Worm (Caenorhabditis elegans): ENCODE measurements around the gene Y67A10A.11.

Gene Y67A10A.11

ce11 chrIV:14350651-14351050 lies 10.9 kb downstream of the Y67A10A.11 start, which contains the start of gene oac-56:
TSS of gene oac-56 (minus strand) at chrIV:14350751.
- TF ChIP-seq elt-1 (tag; optimal IDR thresholded peaks at IDR 0.05) (no peak), unc-39 (tag; optimal IDR thresholded peaks at IDR 0.05) (no peak), nhr-67 (tag; optimal IDR thresholded peaks at IDR 0.05) (no peak), nhr-76 (tag; optimal IDR thresholded peaks at IDR 0.05) (no peak), egl-5 (tag; optimal IDR thresholded peaks at IDR 0.05) (no peak), skn-1 (tag; optimal IDR thresholded peaks at IDR 0.05) (no peak), elt-3 (tag; optimal IDR thresholded peaks at IDR 0.05) (no peak), R02D3.7 (tag; optimal IDR thresholded peaks at IDR 0.05) (no peak), ama-1 (optimal IDR thresholded peaks at IDR 0.05) (no peak)

DNA sequence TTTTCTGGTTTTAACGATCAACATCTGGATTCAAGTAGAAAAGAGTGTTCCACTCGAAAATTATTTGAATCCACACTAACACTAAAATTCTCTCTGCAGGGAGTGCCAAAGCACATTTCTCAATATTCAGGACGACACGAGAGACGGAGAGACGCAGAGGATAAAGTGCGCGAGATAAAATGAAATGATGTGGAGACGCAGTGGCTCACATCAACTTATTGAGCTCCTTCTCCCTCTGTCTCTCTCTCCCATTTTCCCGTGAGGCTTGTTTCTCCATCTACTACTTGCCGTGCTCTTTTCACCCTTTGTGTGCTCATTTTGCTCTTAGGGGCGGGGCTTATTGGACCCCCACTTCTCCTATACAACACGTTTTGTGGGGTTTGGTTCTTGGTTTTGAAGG lies 16.4 kb downstream of the Y67A10A.11 start:
- no peak for TF ChIP-seq zag-1 (tag; optimal IDR thresholded peaks at IDR 0.05)
- no peak for TF ChIP-seq mml-1 (tag; optimal IDR thresholded peaks at IDR 0.05)
- TF ChIP-seq aly-2 (tag; optimal IDR thresholded peaks at IDR 0.05) = no peak
- no peak for TF ChIP-seq ztf-4 (tag; optimal IDR thresholded peaks at IDR 0.05)
- TF ChIP-seq unc-39 (tag; optimal IDR thresholded peaks at IDR 0.05) = no peak
- TF ChIP-seq eor-1 (tag; optimal IDR thresholded peaks at IDR 0.05) = no peak
- TF ChIP-seq lin-39 (tag; optimal IDR thresholded peaks at IDR 0.05) = peak; percentile 83
- TF ChIP-seq nhr-43 (tag; optimal IDR thresholded peaks at IDR 0.05; ENCODE audit: poor library complexity, severe bottlenecking) = no peak
- TF ChIP-seq nhr-23 (tag; optimal IDR thresholded peaks at IDR 0.05) = no peak
- TF ChIP-seq elt-3 (tag; optimal IDR thresholded peaks at IDR 0.05) = no peak
- peak; percentile 67 for TF ChIP-seq egl-5 (tag; optimal IDR thresholded peaks at IDR 0.05)
- no peak for TF ChIP-seq fos-1 (tag; optimal IDR thresholded peaks at IDR 0.05)
- TF ChIP-seq nfya-1 (tag; optimal IDR thresholded peaks at IDR 0.05; ENCODE audit: insufficient read depth) = peak; percentile 88
- TF ChIP-seq snpc-4 (tag; optimal IDR thresholded peaks at IDR 0.05) = peak; percentile 34
- TF ChIP-seq nhr-25 (tag; optimal IDR thresholded peaks at IDR 0.05) = no peak
- no peak for TF ChIP-seq elt-1 (tag; optimal IDR thresholded peaks at IDR 0.05)
- TF ChIP-seq unc-62 (GFP tag; optimal IDR thresholded peaks at IDR 0.05) = no peak
- peak; percentile 74 for TF ChIP-seq hmg-11 (tag; optimal IDR thresholded peaks at IDR 0.05)
- no peak for TF ChIP-seq pha-4 (tag; optimal IDR thresholded peaks at IDR 0.05)
- TF ChIP-seq nhr-12 (tag; optimal IDR thresholded peaks at IDR 0.05) = no peak
- TF ChIP-seq lin-15B (tag; optimal IDR thresholded peaks at IDR 0.05) = peak; percentile 14
- no peak for TF ChIP-seq nhr-67 (tag; optimal IDR thresholded peaks at IDR 0.05)
- no peak for TF ChIP-seq nhr-76 (tag; optimal IDR thresholded peaks at IDR 0.05)
- no peak for TF ChIP-seq nhr-237 (tag; optimal IDR thresholded peaks at IDR 0.05)
- TF ChIP-seq fkh-10 (GFP tag; optimal IDR thresholded peaks at IDR 0.05) = peak; percentile 86
- TF ChIP-seq ama-1 (optimal IDR thresholded peaks at IDR 0.05) = no peak
- TF ChIP-seq ceh-9 (tag; optimal IDR thresholded peaks at IDR 0.05) = no peak
- no peak for TF ChIP-seq sea-2 (GFP tag; optimal IDR thresholded peaks at IDR 0.05)
- no peak for TF ChIP-seq lsy-12 (tag; optimal IDR thresholded peaks at IDR 0.05)
- no peak for TF ChIP-seq ceh-16 (tag; optimal IDR thresholded peaks at IDR 0.05)
- no peak for TF ChIP-seq nhr-28 (tag; optimal IDR thresholded peaks at IDR 0.05)
- TF ChIP-seq ceh-28 (tag; optimal IDR thresholded peaks at IDR 0.05) = no peak

DNA sequence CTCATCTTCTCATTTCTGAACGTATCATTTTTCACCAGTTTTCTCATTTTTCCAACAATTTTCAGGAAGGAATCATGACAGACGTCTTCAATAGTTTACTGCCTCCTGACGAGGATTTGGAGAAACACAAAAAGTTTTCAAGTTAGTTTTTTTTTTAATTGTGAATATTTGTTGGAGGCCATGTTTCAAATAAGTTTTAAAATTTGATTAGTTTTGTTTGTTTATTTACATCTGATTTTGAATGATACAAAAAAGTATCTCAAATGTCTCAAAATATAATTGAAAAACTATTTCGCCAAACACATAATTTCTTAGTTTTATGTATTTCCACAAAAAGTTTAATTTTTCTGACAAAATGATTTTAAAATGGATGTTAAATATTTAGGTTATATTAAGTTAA lies 21.4 kb downstream of the Y67A10A.11 start, which contains the start of gene ssu-2:
Gene ssu-2, plus strand, starts transcription at position 59 of the 400 bp plus-strand sequence.
- TF ChIP-seq mdl-1 (tag; optimal IDR thresholded peaks at IDR 0.05) (no peak), sea-2 (GFP tag; optimal IDR thresholded peaks at IDR 0.05) (no peak)

DNA sequence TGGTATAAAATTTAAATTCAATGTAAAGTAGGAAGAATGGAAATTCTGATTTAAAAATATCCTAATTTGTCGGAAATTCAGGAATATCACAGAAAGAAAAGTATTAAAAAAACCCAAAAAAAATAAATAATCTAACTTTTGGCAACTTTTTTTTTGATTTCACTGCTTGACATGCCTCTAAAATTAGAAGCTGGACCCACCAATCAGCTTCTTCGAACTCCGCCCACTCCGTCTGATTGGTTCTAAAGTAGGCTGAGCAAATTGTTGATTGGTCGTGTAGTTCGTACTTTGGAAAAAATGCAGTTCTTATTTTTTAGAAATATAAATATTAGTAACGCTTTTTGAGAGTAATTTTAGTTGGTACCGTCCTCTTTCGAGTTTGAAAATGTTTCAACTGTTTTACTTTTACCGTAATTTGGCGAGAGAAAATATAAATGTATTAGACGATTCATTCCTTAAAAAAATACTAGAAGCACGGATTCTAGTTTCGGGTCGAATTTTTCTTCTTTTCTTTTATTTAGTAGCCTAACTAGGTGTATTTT lies 26.2 kb downstream of the Y67A10A.11 start:
- TF ChIP-seq nhr-12 (tag; optimal IDR thresholded peaks at IDR 0.05) = no peak
- peak; percentile 97 for TF ChIP-seq nfya-1 (tag; optimal IDR thresholded peaks at IDR 0.05; ENCODE audit: insufficient read depth)

DNA sequence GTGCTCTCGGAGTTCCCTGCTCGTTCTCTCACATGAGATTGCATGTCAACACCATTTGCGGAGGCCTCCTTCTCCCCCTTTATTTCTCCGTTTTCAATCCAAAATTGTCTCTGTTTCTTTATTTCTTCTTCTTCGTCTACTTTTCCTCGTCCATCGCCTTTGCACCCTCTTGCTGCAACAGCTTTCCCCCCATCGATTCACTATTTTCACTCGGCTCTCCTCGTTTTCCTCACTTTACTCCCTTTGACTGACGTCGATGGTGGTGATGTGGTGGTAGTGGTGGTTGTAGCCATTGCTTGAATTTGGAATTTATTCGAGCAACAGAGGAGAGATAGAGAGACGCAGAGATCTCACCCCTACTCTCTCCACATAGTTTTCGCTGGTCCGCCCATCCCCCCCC lies 31.9 kb downstream of the Y67A10A.11 start:
- TF ChIP-seq nfya-1 (tag; optimal IDR thresholded peaks at IDR 0.05; ENCODE audit: insufficient read depth) = peak; percentile 80
- TF ChIP-seq ZK546.5 (tag; optimal IDR thresholded peaks at IDR 0.05) = no peak
- TF ChIP-seq skn-1 (tag; optimal IDR thresholded peaks at IDR 0.05) = peak; percentile 22
- peak; percentile 5 for TF ChIP-seq ceh-82 (tag; optimal IDR thresholded peaks at IDR 0.05)
- TF ChIP-seq aly-2 (tag; optimal IDR thresholded peaks at IDR 0.05) = no peak
- TF ChIP-seq hmg-11 (tag; optimal IDR thresholded peaks at IDR 0.05) = peak; percentile 93
- TF ChIP-seq pha-4 (tag; optimal IDR thresholded peaks at IDR 0.05) = no peak
- TF ChIP-seq egl-27 (tag; optimal IDR thresholded peaks at IDR 0.05) = no peak
- peak; percentile 77 for TF ChIP-seq unc-62 (GFP tag; optimal IDR thresholded peaks at IDR 0.05)
- TF ChIP-seq lin-39 (tag; optimal IDR thresholded peaks at IDR 0.05) = peak; percentile 78
- TF ChIP-seq lin-15B (tag; optimal IDR thresholded peaks at IDR 0.05) = peak; percentile 15
- TF ChIP-seq snpc-4 (tag; optimal IDR thresholded peaks at IDR 0.05) = no peak
- peak; percentile 59 for TF ChIP-seq egl-5 (tag; optimal IDR thresholded peaks at IDR 0.05)
- peak; percentile 39 for TF ChIP-seq elt-1 (tag; optimal IDR thresholded peaks at IDR 0.05)
- no peak for TF ChIP-seq daf-12 (tag; optimal IDR thresholded peaks at IDR 0.05)
- peak; percentile 50 for TF ChIP-seq sea-2 (GFP tag; optimal IDR thresholded peaks at IDR 0.05)
- TF ChIP-seq unc-39 (tag; optimal IDR thresholded peaks at IDR 0.05) = no peak
- TF ChIP-seq fkh-10 (GFP tag; optimal IDR thresholded peaks at IDR 0.05) = peak; percentile 83
- TF ChIP-seq nhr-43 (tag; optimal IDR thresholded peaks at IDR 0.05; ENCODE audit: poor library complexity, severe bottlenecking) = no peak
- TF ChIP-seq ceh-28 (tag; optimal IDR thresholded peaks at IDR 0.05) = peak; percentile 33

Measured in whole organism, L3 larva.